Worm (Caenorhabditis elegans): ENCODE results near the gene nprt-1.

DNA sequence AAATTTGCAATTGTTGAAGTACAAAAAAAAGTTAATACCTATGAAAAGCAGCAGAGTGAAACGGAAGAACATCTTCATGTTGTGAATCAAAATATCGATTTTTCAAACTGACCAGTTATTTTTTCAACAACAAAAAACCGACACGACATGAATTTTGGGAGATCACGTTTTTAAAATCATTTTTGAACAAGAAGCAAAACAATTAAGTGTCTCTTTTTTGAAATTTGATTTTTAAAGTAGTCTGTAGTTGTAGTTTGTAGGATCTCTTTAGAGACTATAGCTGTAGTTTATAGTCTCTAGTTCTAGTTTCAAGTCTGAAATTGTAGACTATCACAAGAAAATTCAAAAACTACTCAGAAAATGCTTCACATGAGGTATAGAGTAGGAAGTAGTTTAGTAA lies 46.4 kb downstream of the nprt-1 start, which contains the start of gene Y54G2A.15:
- TF ChIP-seq tbx-37 (GFP tag; conservative IDR thresholded peaks at IDR 0.05) (no peak), ama-1 (optimal IDR thresholded peaks at IDR 0.05) (no peak), B0310.2 (tag; optimal IDR thresholded peaks at IDR 0.05) (no peak), scrt-1 (GFP tag; IDR thresholded peaks at IDR 0.05) (no peak)
